Worm (Caenorhabditis elegans): ENCODE results near the gene hmgs-1.

- no peak for TF ChIP-seq W03F9.2 (tag; optimal IDR thresholded peaks at IDR 0.05)
- TF ChIP-seq dao-5 (tag; optimal IDR thresholded peaks at IDR 0.05): no peak
Observed at ce11 chrV:5708331-5708730, 23.9 kb upstream of the hmgs-1 start.
